Worm (Caenorhabditis elegans): ENCODE results near the gene myrf-2.

DNA sequence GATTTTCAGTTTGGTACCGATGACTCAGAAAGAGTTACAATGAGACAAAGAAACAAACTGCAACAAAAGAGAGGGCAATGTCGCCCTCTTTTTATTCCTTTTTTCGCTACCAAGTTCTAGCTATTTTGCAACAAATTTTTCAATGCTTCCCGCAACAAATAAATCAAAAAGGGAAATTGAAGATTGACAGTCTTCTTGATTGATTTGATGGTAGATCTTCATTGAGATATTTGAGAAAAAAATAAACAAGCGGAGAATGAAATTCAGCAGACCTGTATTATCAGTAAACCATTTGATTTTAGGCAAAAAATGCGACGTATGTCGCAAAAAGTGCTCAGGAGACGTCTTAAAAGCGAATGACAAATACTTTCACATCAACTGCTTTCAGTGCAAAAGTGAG lies 46.9 kb downstream of the myrf-2 start:
- TF ChIP-seq dmd-4 (tag; optimal IDR thresholded peaks at IDR 0.05) = no peak
- TF ChIP-seq lin-13 (GFP tag; optimal IDR thresholded peaks at IDR 0.05) = no peak
- peak; percentile 21 for TF ChIP-seq nhr-25 (tag; optimal IDR thresholded peaks at IDR 0.05)
- no peak for TF ChIP-seq ztf-11 (tag; optimal IDR thresholded peaks at IDR 0.05)
- TF ChIP-seq nhr-6 (tag; optimal IDR thresholded peaks at IDR 0.05) = no peak
- TF ChIP-seq blmp-1 (tag; optimal IDR thresholded peaks at IDR 0.05; ENCODE audit: insufficient read depth) = peak; percentile 34
- TF ChIP-seq sma-3 (GFP tag; optimal IDR thresholded peaks at IDR 0.05) = no peak
